Fruit fly (Drosophila melanogaster) whole organism, embryonic: ENCODE measurements around the gene Elp3.

Experiments
- CG10267 ChIP-seq: fragments of 200-800 bp; sonication (Bioruptor generic); optimal IDR thresholded peaks from 2 replicates; lab custom pipeline; 2018; ENCODE audit warnings: missing biosample characterization, mild to moderate bottlenecking, missing genetic modification characterization, moderate library complexity
- CG10366 ChIP-seq: fragments of 200-800 bp; sonication (Bioruptor generic); IDR thresholded peaks from 2 replicates; pipeline ENCODE4 v1.3.6; 2022; ENCODE audit warnings: missing biosample characterization, missing genetic modification characterization
- CG10462 ChIP-seq: fragments of 200-800 bp; sonication (Bioruptor generic); optimal IDR thresholded peaks from 2 replicates; lab custom pipeline; 2016; ENCODE audit warnings: missing biosample characterization, missing genetic modification characterization
- CG12071 ChIP-seq: fragments of 200-800 bp; sonication (Bioruptor generic); optimal IDR thresholded peaks from 3 replicates; lab custom pipeline; 2018; ENCODE audit warnings: missing biosample characterization, mild to moderate bottlenecking, missing genetic modification characterization
- CG14965 ChIP-seq: fragments of 200-800 bp; sonication (Bioruptor generic); optimal IDR thresholded peaks from 2 replicates; lab custom pipeline; 2016; ENCODE audit warnings: missing biosample characterization, missing genetic modification characterization, borderline replicate concordance
- CG17359 ChIP-seq: fragments of 200-800 bp; sonication (Bioruptor generic); optimal IDR thresholded peaks from 3 replicates; lab custom pipeline; 2018; ENCODE audit warnings: missing biosample characterization, mild to moderate bottlenecking, missing genetic modification characterization, moderate library complexity
- CG17568 ChIP-seq: fragments of 200-800 bp; sonication (Bioruptor generic); optimal IDR thresholded peaks from 2 replicates; lab custom pipeline; 2018; ENCODE audit warnings: missing biosample characterization, mild to moderate bottlenecking, missing genetic modification characterization, moderate library complexity
- CG17612 ChIP-seq: fragments of 200-800 bp; sonication (Bioruptor generic); IDR thresholded peaks from 2 replicates; pipeline ENCODE4 v1.3.6; 2022; ENCODE audit warnings: missing biosample characterization, missing genetic modification characterization
- CG17802 ChIP-seq: fragments of 200-800 bp; sonication (Bioruptor generic); optimal IDR thresholded peaks from 2 replicates; lab custom pipeline; 2018; ENCODE audit warnings: missing biosample characterization, mild to moderate bottlenecking, missing genetic modification characterization, moderate library complexity
- CG17829 ChIP-seq: fragments of 200-800 bp; optimal IDR thresholded peaks from 2 replicates; lab custom pipeline; 2019; ENCODE audit warnings: missing biosample characterization, mild to moderate bottlenecking, missing genetic modification characterization, moderate library complexity
- CG18599 ChIP-seq: fragments of 200-800 bp; sonication (Bioruptor generic); optimal IDR thresholded peaks from 3 replicates; lab custom pipeline; 2017; ENCODE audit warnings: missing biosample characterization, missing genetic modification characterization, mild to moderate bottlenecking, moderate library complexity, missing genetic modification reagents
- CG30431 ChIP-seq: fragments of 200-800 bp; sonication (Bioruptor generic); optimal IDR thresholded peaks from 2 replicates; lab custom pipeline; 2017; ENCODE audit warnings: missing biosample characterization, missing genetic modification characterization
- CG4730 ChIP-seq: fragments of 200-800 bp; sonication (Bioruptor generic); IDR thresholded peaks from 2 replicates; pipeline ENCODE4 v1.3.6; 2022; ENCODE audit warnings: missing biosample characterization, missing genetic modification characterization
- CG9215 ChIP-seq: fragments of 200-800 bp; sonication (Bioruptor generic); IDR thresholded peaks from 2 replicates; pipeline ENCODE4 v1.3.6; 2022; ENCODE audit warnings: missing biosample characterization, missing genetic modification characterization
- CG9437 ChIP-seq: fragments of 200-800 bp; sonication (Bioruptor generic); optimal IDR thresholded peaks from 2 replicates; lab custom pipeline; 2018; ENCODE audit warnings: missing biosample characterization, mild to moderate bottlenecking, missing genetic modification characterization
- CrebB ChIP-seq: fragments of 200-800 bp; sonication (Bioruptor generic); optimal IDR thresholded peaks from 3 replicates; lab custom pipeline; 2018; ENCODE audit warnings: missing biosample characterization, mild to moderate bottlenecking, missing genetic modification characterization
- Doc3 ChIP-seq: fragments of 200-800 bp; sonication (Bioruptor generic); IDR thresholded peaks from 3 replicates; pipeline ENCODE4 v1.3.6; 2022; ENCODE audit warnings: missing biosample characterization, missing genetic modification characterization; ENCODE audit not compliant: partially characterized antibody
- Dref ChIP-seq: fragments of 200-800 bp; sonication (Bioruptor generic); IDR thresholded peaks from 2 replicates; pipeline ENCODE4 v1.3.6; 2022; ENCODE audit warnings: missing biosample characterization, missing genetic modification characterization
- Ets97D ChIP-seq: fragments of 200-800 bp; sonication (Bioruptor generic); optimal IDR thresholded peaks from 3 replicates; lab custom pipeline; 2016; ENCODE audit warnings: missing biosample characterization, missing genetic modification characterization
- H2.0 ChIP-seq: fragments of 200-800 bp; sonication (Bioruptor generic); IDR thresholded peaks from 2 replicates; pipeline ENCODE4 v1.3.6; 2022; ENCODE audit warnings: missing biosample characterization, missing genetic modification characterization
- NC2β ChIP-seq: fragments of 200-800 bp; sonication (Bioruptor generic); optimal IDR thresholded peaks from 2 replicates; lab custom pipeline; 2016; ENCODE audit warnings: missing biosample characterization, missing genetic modification characterization
- NK7.1 ChIP-seq: fragments of 200-800 bp; sonication (Bioruptor generic); optimal IDR thresholded peaks from 3 replicates; lab custom pipeline; 2016; ENCODE audit warnings: missing biosample characterization, missing genetic modification characterization
- Nf-YB ChIP-seq: fragments of 200-800 bp; sonication (Bioruptor generic); optimal IDR thresholded peaks from 3 replicates; lab custom pipeline; 2019; ENCODE audit warnings: missing biosample characterization, mild to moderate bottlenecking, missing genetic modification characterization, moderate library complexity
- Pdp1 ChIP-seq, 2 experiments: fragments of 200-800 bp; sonication (Bioruptor generic); optimal IDR thresholded peaks; 3 replicates each; lab custom pipeline; 2016; ENCODE audit warnings: missing biosample characterization in 2 of 2, missing genetic modification characterization in 2 of 2, mild to moderate bottlenecking in 1 of 2, moderate library complexity in 1 of 2
- Six4 ChIP-seq: fragments of 200-800 bp; sonication (Bioruptor generic); optimal IDR thresholded peaks from 2 replicates; lab custom pipeline; 2016; ENCODE audit warnings: missing biosample characterization, missing genetic modification characterization
- Sry-δ ChIP-seq: fragments of 200-800 bp; sonication (Bioruptor generic); optimal IDR thresholded peaks from 2 replicates; lab custom pipeline; 2016; ENCODE audit warnings: missing biosample characterization, missing genetic modification characterization
- Ssrp ChIP-seq: fragments of 200-800 bp; sonication (Bioruptor generic); optimal IDR thresholded peaks from 2 replicates; lab custom pipeline; 2018; ENCODE audit warnings: missing biosample characterization, mild to moderate bottlenecking, missing genetic modification characterization, moderate library complexity
- TFAM ChIP-seq: fragments of 200-800 bp; sonication (Bioruptor generic); optimal IDR thresholded peaks from 2 replicates; lab custom pipeline; 2017; ENCODE audit warnings: missing biosample characterization, missing genetic modification characterization, inconsistent platforms
- bbx ChIP-seq: fragments of 200-800 bp; sonication (Bioruptor generic); IDR thresholded peaks from 2 replicates; pipeline ENCODE4 v1.3.6; 2022; ENCODE audit warnings: missing biosample characterization, missing genetic modification characterization; ENCODE audit not compliant: partially characterized antibody
- chn ChIP-seq: fragments of 200-800 bp; sonication (Bioruptor generic); optimal IDR thresholded peaks from 2 replicates; lab custom pipeline; 2016; ENCODE audit warnings: missing biosample characterization, missing genetic modification characterization
- disco-r ChIP-seq: fragments of 200-800 bp; sonication (Bioruptor generic); optimal IDR thresholded peaks from 2 replicates; lab custom pipeline; 2016; ENCODE audit warnings: missing biosample characterization, missing genetic modification characterization
- dysf ChIP-seq: fragments of 200-800 bp; sonication (Bioruptor generic); IDR thresholded peaks from 3 replicates; pipeline ENCODE4 v1.3.6; 2022; ENCODE audit warnings: missing biosample characterization, missing genetic modification characterization
- ems ChIP-seq: fragments of 200-800 bp; sonication (Bioruptor generic); optimal IDR thresholded peaks from 3 replicates; lab custom pipeline; 2016; ENCODE audit warnings: missing biosample characterization, missing genetic modification characterization
- esg ChIP-seq: fragments of 200-800 bp; sonication (Bioruptor generic); conservative IDR thresholded peaks from 2 replicates; pipeline ENCODE4 v1.3.6; 2022; ENCODE audit warnings: missing biosample characterization, missing genetic modification characterization
- fru ChIP-seq: fragments of >200 bp; optimal IDR thresholded peaks from 2 replicates; lab custom pipeline; 2017
- grn ChIP-seq: fragments of 200-800 bp; sonication (Bioruptor generic); optimal IDR thresholded peaks from 3 replicates; lab custom pipeline; 2017; ENCODE audit warnings: missing biosample characterization, missing genetic modification characterization
- gro ChIP-seq: fragments of 200-800 bp; sonication (Bioruptor generic); optimal IDR thresholded peaks from 2 replicates; lab custom pipeline; 2016; ENCODE audit warnings: missing biosample characterization, missing genetic modification characterization
- ham ChIP-seq: fragments of 200-800 bp; sonication (Bioruptor generic); IDR thresholded peaks from 2 replicates; pipeline ENCODE4 v1.3.6; 2022; ENCODE audit warnings: missing biosample characterization, missing genetic modification characterization
- luna ChIP-seq: fragments of 200-800 bp; sonication (Bioruptor generic); optimal IDR thresholded peaks from 2 replicates; lab custom pipeline; 2016; ENCODE audit warnings: missing biosample characterization, missing genetic modification characterization
- nerfin-2 ChIP-seq: fragments of 200-800 bp; sonication (Bioruptor generic); IDR thresholded peaks from 2 replicates; pipeline ENCODE4 v1.3.6; 2022; ENCODE audit warnings: missing biosample characterization, missing genetic modification characterization; ENCODE audit not compliant: partially characterized antibody
- nom ChIP-seq: fragments of 200-800 bp; sonication (Bioruptor generic); optimal IDR thresholded peaks from 2 replicates; lab custom pipeline; 2017; ENCODE audit warnings: missing biosample characterization, missing genetic modification characterization, mild to moderate bottlenecking, moderate library complexity, missing genetic modification reagents
- prd ChIP-seq, 3 experiments: fragments of >200 bp in 2 of 3; fragments of 200-800 bp in 1 of 3; sonication (Bioruptor generic) in 1 of 3; optimal IDR thresholded peaks in 2 of 3; IDR thresholded peaks in 1 of 3; 2 replicates in 2 of 3; 3 replicates in 1 of 3; pipeline versions ENCODE4 v1.3.6 to Lab custom; 2017 to 2022; ENCODE audit warnings: missing biosample characterization in 1 of 3, missing genetic modification characterization in 1 of 3
- psq ChIP-seq: fragments of 200-800 bp; sonication (Bioruptor generic); optimal IDR thresholded peaks from 2 replicates; lab custom pipeline; 2017; ENCODE audit warnings: missing biosample characterization, missing genetic modification characterization
- row ChIP-seq: fragments of 200-800 bp; sonication (Bioruptor generic); IDR thresholded peaks from 3 replicates; pipeline ENCODE4 v1.3.6; 2022; ENCODE audit warnings: missing biosample characterization, missing genetic modification characterization
- sim ChIP-seq: fragments of 200-800 bp; sonication (Bioruptor generic); IDR thresholded peaks from 2 replicates; pipeline ENCODE4 v1.3.6; 2022; ENCODE audit warnings: missing biosample characterization, missing genetic modification characterization
- slou ChIP-seq: fragments of 200-800 bp; sonication (Bioruptor generic); optimal IDR thresholded peaks from 3 replicates; lab custom pipeline; 2016; ENCODE audit warnings: missing biosample characterization, missing genetic modification characterization
- tup ChIP-seq: fragments of 200-800 bp; sonication (Bioruptor generic); optimal IDR thresholded peaks from 2 replicates; lab custom pipeline; 2016; ENCODE audit warnings: missing biosample characterization, mild to moderate bottlenecking, missing genetic modification characterization, moderate library complexity
- unc-4 ChIP-seq: fragments of 200-800 bp; sonication (Bioruptor generic); IDR thresholded peaks from 2 replicates; pipeline ENCODE4 v1.3.6; 2022; ENCODE audit warnings: missing biosample characterization, missing genetic modification characterization; ENCODE audit not compliant: partially characterized antibody
- vvl ChIP-seq: fragments of 200-800 bp; sonication (Bioruptor generic); IDR thresholded peaks from 2 replicates; pipeline ENCODE4 v1.3.6; 2022; ENCODE audit warnings: missing biosample characterization, missing genetic modification characterization
- wdn ChIP-seq: fragments of 200-800 bp; sonication (Bioruptor generic); IDR thresholded peaks from 2 replicates; pipeline ENCODE4 v1.3.6; 2022; ENCODE audit warnings: missing biosample characterization, missing genetic modification characterization
- zen2 ChIP-seq: fragments of 200-800 bp; sonication (Bioruptor generic); IDR thresholded peaks from 3 replicates; pipeline ENCODE4 v1.3.6; 2022; ENCODE audit warnings: missing biosample characterization, missing genetic modification characterization; ENCODE audit not compliant: partially characterized antibody

The Elp3 gene

dm6 chr2L:4456539-4456994, 12.0 kb downstream of the Elp3 start, which contains the start of gene Gs1l (continued):
- no peak for TF ChIP-seq zen2 (GFP tag; lab: Robert Waterston, UW)
- TF ChIP-seq luna (GFP tag; lab: Kevin White, UChicago) = no peak
- no peak for TF ChIP-seq CG9215 (GFP tag; lab: Robert Waterston, UW)
- no peak for TF ChIP-seq CG17829
- 0 out of 2 replicates have a peak, but pooled peaks have one; percentile 28 for TF ChIP-seq Dref (GFP tag; lab: Robert Waterston, UW)
- TF ChIP-seq chn (GFP tag; lab: Kevin White, UChicago) = no peak
- no peak for TF ChIP-seq H2.0 (GFP tag; lab: Robert Waterston, UW)
- no peak for TF ChIP-seq Six4
- TF ChIP-seq CG17359 (tag; lab: Kevin White, UChicago) = no peak
- TF ChIP-seq CG10366 (GFP tag; lab: Robert Waterston, UW) = no peak
- TF ChIP-seq CG9437 (GFP tag; lab: Kevin White, UChicago) = no peak
- TF ChIP-seq Doc3 (GFP tag; lab: Robert Waterston, UW) = no peak
- no peak for TF ChIP-seq CG30431 (GFP tag; lab: Kevin White, UChicago)
- TF ChIP-seq Ssrp (tag; lab: Kevin White, UChicago) = peak; percentile 42
- no peak for TF ChIP-seq grn (GFP tag; lab: Kevin White, UChicago)
- TF ChIP-seq wdn (GFP tag; lab: Robert Waterston, UW) = no peak
- no peak for TF ChIP-seq fru (lab: Kevin White, UChicago)
- TF ChIP-seq Pdp1 (GFP tag; optimal IDR thresholded peaks at IDR 0.05; lab: Kevin White, UChicago) = peak in 1 of 2 experiments; percentile 11
- TF ChIP-seq psq (GFP tag; lab: Kevin White, UChicago) = no peak
- no peak for TF ChIP-seq esg (GFP tag; lab: Robert Waterston, UW)
- TF ChIP-seq sim (GFP tag; lab: Robert Waterston, UW) = no peak
- TF ChIP-seq disco-r = no peak
- TF ChIP-seq vvl = no peak; the same call in 1 of the 2 replicates
- peak; percentile 9 for TF ChIP-seq CG10267
- no peak for TF ChIP-seq CG17568 (GFP tag; lab: Kevin White, UChicago)
- no peak for TF ChIP-seq CG18599 (GFP tag; lab: Kevin White, UChicago)
- no peak for TF ChIP-seq prd (optimal IDR thresholded peaks at IDR 0.05; lab: Kevin White, UChicago)
- no peak for TF ChIP-seq prd (GFP tag; IDR thresholded peaks at IDR 0.05; lab: Robert Waterston, UW)
- no peak for TF ChIP-seq gro (GFP tag; lab: Kevin White, UChicago)
- TF ChIP-seq ham (GFP tag; lab: Robert Waterston, UW) = no peak
- no peak for TF ChIP-seq CG14965 (GFP tag; lab: Kevin White, UChicago)
- no peak for TF ChIP-seq ems (GFP tag; lab: Kevin White, UChicago)
- no peak for TF ChIP-seq Nf-YB (GFP tag; lab: Kevin White, UChicago)
- no peak for TF ChIP-seq Sry-δ (GFP tag; lab: Kevin White, UChicago)
- no peak; the same call in 2 of the 3 replicates for TF ChIP-seq dysf (GFP tag; lab: Robert Waterston, UW)
- TF ChIP-seq nom (GFP tag; lab: Kevin White, UChicago) = no peak
- no peak for TF ChIP-seq CG10462 (GFP tag; lab: Kevin White, UChicago)
- peak; percentile 5 for TF ChIP-seq Ets97D (GFP tag; lab: Kevin White, UChicago)
- TF ChIP-seq CG4730 (GFP tag; lab: Robert Waterston, UW) = no peak
- TF ChIP-seq row (GFP tag; lab: Robert Waterston, UW) = peak; percentile 93
- no peak for TF ChIP-seq NK7.1
- TF ChIP-seq CrebB = no peak
- TF ChIP-seq NC2β (GFP tag; lab: Kevin White, UChicago) = no peak
- no peak for TF ChIP-seq slou
- no peak for TF ChIP-seq unc-4
- TF ChIP-seq nerfin-2 (GFP tag; lab: Robert Waterston, UW) = no peak
- no peak for TF ChIP-seq tup (GFP tag; lab: Kevin White, UChicago)
- TF ChIP-seq bbx = peak; percentile 42; the same call in 1 of the 2 replicates
- TF ChIP-seq CG17612 (GFP tag; lab: Robert Waterston, UW) = no peak
- no peak for TF ChIP-seq CG12071
- no peak for TF ChIP-seq TFAM
- no peak for TF ChIP-seq CG17802 (tag; lab: Kevin White, UChicago)
